Worm (Caenorhabditis elegans): ENCODE results near the gene fut-8.

Gene fut-8

ce11 chrV:5943167-5943566 is 47.1 kb downstream of the fut-8 start, which contains the start of gene pst-1:
pst-1 (plus strand) TSS chrV:5943467.
- TF ChIP-seq Y22D7AL.16 (tag; optimal IDR thresholded peaks at IDR 0.05) (no peak), pat-9 (tag; optimal IDR thresholded peaks at IDR 0.05) (no peak), ceh-22 (tag; optimal IDR thresholded peaks at IDR 0.05) (no peak), ttx-3 (tag; optimal IDR thresholded peaks at IDR 0.05) (no peak), ceh-24 (tag; optimal IDR thresholded peaks at IDR 0.05) (no peak), odd-2 (tag; optimal IDR thresholded peaks at IDR 0.05) (no peak), tbx-2 (tag; optimal IDR thresholded peaks at IDR 0.05) (no peak), ama-1 (optimal IDR thresholded peaks at IDR 0.05) (no peak), sdc-2 (tag; optimal IDR thresholded peaks at IDR 0.05) (no peak), F13H6.1 (tag; optimal IDR thresholded peaks at IDR 0.05) (no peak)

ce11 chrV:5939503-5940072 is 50.7 kb downstream of the fut-8 start, which contains the start of gene syf-3:
syf-3 (plus strand) TSS chrV:5940022.
- TF ChIP-seq ceh-34 (tag; optimal IDR thresholded peaks at IDR 0.05) (no peak), ceh-22 (tag; optimal IDR thresholded peaks at IDR 0.05) (no peak), nfya-1 (tag; optimal IDR thresholded peaks at IDR 0.05) (peak; percentile 42), ceh-45 (GFP tag; IDR thresholded peaks at IDR 0.05) (no peak), ceh-14 (tag; optimal IDR thresholded peaks at IDR 0.05) (no peak), ets-4 (tag; optimal IDR thresholded peaks at IDR 0.05) (no peak), pax-1 (tag; optimal IDR thresholded peaks at IDR 0.05) (no peak)
